Fruit fly (Drosophila melanogaster): ENCODE results near the gene CG13050.

DNA sequence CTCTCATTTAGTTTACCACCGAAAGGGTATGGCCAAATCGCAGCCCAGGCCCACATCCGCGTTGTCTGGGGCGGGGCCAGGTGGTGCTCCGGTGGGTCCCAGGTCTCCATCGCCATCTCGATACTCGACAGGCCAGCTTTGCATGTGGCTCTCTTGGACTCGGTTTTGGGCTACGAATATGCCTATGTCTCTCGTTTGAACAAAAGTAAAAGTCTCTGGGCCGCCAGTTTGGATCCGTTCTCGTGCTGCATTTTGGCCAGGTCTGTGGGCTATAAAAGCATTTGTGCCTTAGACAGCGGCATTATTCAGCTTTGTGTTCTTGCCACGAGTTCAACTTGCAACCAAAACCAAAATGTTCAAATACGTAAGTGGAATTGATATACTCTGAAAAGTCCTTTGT lies 1.9 kb downstream of the CG13050 start, which contains the start of gene CG13065:
- TF ChIP-seq Sp1 (GFP tag; optimal IDR thresholded peaks at IDR 0.05) (no peak), CG32264 (GFP tag; optimal IDR thresholded peaks at IDR 0.05) (no peak), Myc (optimal IDR thresholded peaks at IDR 0.05) (no peak)

Data from whole organism, wandering third instar larva.